Fruit fly (Drosophila melanogaster) whole organism, embryonic: ENCODE data around the gene CG10581.

Experiments used
- Adf1 ChIP-seq: fragments of 200-800 bp; sonication (Bioruptor generic); IDR thresholded peaks from 2 replicates; pipeline ENCODE4 v1.3.6; 2022; ENCODE audit warnings: missing biosample characterization, missing genetic modification characterization
- Blimp-1 ChIP-seq: fragments of 200-800 bp; sonication (Bioruptor generic); optimal IDR thresholded peaks from 3 replicates; lab custom pipeline; 2018; ENCODE audit warnings: missing biosample characterization, missing genetic modification characterization, mild to moderate bottlenecking, moderate library complexity, missing genetic modification reagents
- CG10147 ChIP-seq: fragments of 200-800 bp; sonication (Bioruptor generic); optimal IDR thresholded peaks from 2 replicates; lab custom pipeline; 2019; ENCODE audit warnings: missing biosample characterization, mild to moderate bottlenecking, missing genetic modification characterization, moderate library complexity
- CG10654 ChIP-seq: fragments of 200-800 bp; sonication (Bioruptor generic); optimal IDR thresholded peaks from 2 replicates; lab custom pipeline; 2016; ENCODE audit warnings: missing biosample characterization, missing genetic modification characterization
- CG10979 ChIP-seq: fragments of 200-800 bp; sonication (Bioruptor generic); optimal IDR thresholded peaks from 2 replicates; lab custom pipeline; 2018; ENCODE audit warnings: missing biosample characterization, mild to moderate bottlenecking, missing genetic modification characterization, moderate library complexity
- CG13296 ChIP-seq: fragments of 200-800 bp; sonication (Bioruptor generic); optimal IDR thresholded peaks from 3 replicates; lab custom pipeline; 2018; ENCODE audit warnings: missing biosample characterization, mild to moderate bottlenecking, missing genetic modification characterization
- CG14441 ChIP-seq: fragments of 200-800 bp; sonication (Bioruptor generic); IDR thresholded peaks from 2 replicates; pipeline ENCODE4 v1.3.6; 2022; ENCODE audit warnings: missing biosample characterization, missing genetic modification characterization
- CG14860 ChIP-seq: fragments of 200-800 bp; sonication (Bioruptor generic); IDR thresholded peaks from 3 replicates; pipeline ENCODE4 v1.3.6; 2022; ENCODE audit warnings: missing biosample characterization, missing genetic modification characterization; ENCODE audit not compliant: partially characterized antibody
- CG16813 ChIP-seq: fragments of 200-800 bp; sonication (Bioruptor generic); IDR thresholded peaks from 3 replicates; pipeline ENCODE4 v1.3.6; 2022; ENCODE audit warnings: missing biosample characterization, missing genetic modification characterization; ENCODE audit not compliant: partially characterized antibody
- CG17328 ChIP-seq: fragments of 200-800 bp; sonication (Bioruptor generic); IDR thresholded peaks from 2 replicates; pipeline ENCODE4 v1.3.6; 2022; ENCODE audit warnings: missing biosample characterization, missing genetic modification characterization
- CG2678 ChIP-seq: fragments of 200-800 bp; sonication (Bioruptor generic); optimal IDR thresholded peaks from 3 replicates; lab custom pipeline; 2019; ENCODE audit warnings: missing biosample characterization, mild to moderate bottlenecking, missing genetic modification characterization, moderate library complexity
- CG2712 ChIP-seq: fragments of 200-800 bp; optimal IDR thresholded peaks from 3 replicates; lab custom pipeline; 2019; ENCODE audit warnings: missing biosample characterization, mild to moderate bottlenecking, missing genetic modification characterization, moderate library complexity
- CG31441 ChIP-seq: fragments of 200-800 bp; sonication (Bioruptor generic); IDR thresholded peaks from 2 replicates; pipeline ENCODE4 v1.3.6; 2022; ENCODE audit warnings: missing biosample characterization, missing genetic modification characterization
- CG43689 ChIP-seq: fragments of 200-800 bp; sonication (Bioruptor generic); IDR thresholded peaks from 2 replicates; pipeline ENCODE4 v1.3.6; 2022; ENCODE audit warnings: missing biosample characterization, missing genetic modification characterization
- CG6254 ChIP-seq: fragments of 200-800 bp; sonication (Bioruptor generic); optimal IDR thresholded peaks from 3 replicates; lab custom pipeline; 2017; ENCODE audit warnings: mild to moderate bottlenecking, missing biosample characterization, missing genetic modification reagents, missing genetic modification characterization
- CG6654 ChIP-seq: fragments of 200-800 bp; sonication (Bioruptor generic); optimal IDR thresholded peaks from 2 replicates; lab custom pipeline; 2017; ENCODE audit warnings: missing biosample characterization, mild to moderate bottlenecking, missing genetic modification characterization
- CG6683 ChIP-seq: fragments of 200-800 bp; sonication (Bioruptor generic); optimal IDR thresholded peaks from 2 replicates; lab custom pipeline; 2017; ENCODE audit warnings: missing biosample characterization, mild to moderate bottlenecking, missing genetic modification characterization, missing genetic modification reagents
- CG8089 ChIP-seq: fragments of 200-800 bp; sonication (Bioruptor generic); optimal IDR thresholded peaks from 3 replicates; lab custom pipeline; 2016; ENCODE audit warnings: missing biosample characterization, missing genetic modification characterization
- CkIIα-i1 ChIP-seq: fragments of 200-800 bp; sonication (Bioruptor generic); IDR thresholded peaks from 2 replicates; pipeline ENCODE4 v1.3.6; 2022; ENCODE audit warnings: missing biosample characterization, missing genetic modification characterization
- Dip3 ChIP-seq: fragments of 200-800 bp; sonication (Bioruptor generic); optimal IDR thresholded peaks from 3 replicates; lab custom pipeline; 2016; ENCODE audit warnings: missing biosample characterization, missing genetic modification characterization
- E2f2 ChIP-seq: fragments of 200-800 bp; sonication (Bioruptor generic); IDR thresholded peaks from 2 replicates; pipeline ENCODE4 v1.3.6; 2022; ENCODE audit warnings: missing biosample characterization, missing genetic modification characterization
- Kr ChIP-seq: fragments of 200-800 bp; sonication (Bioruptor generic); optimal IDR thresholded peaks from 2 replicates; lab custom pipeline; 2017; ENCODE audit warnings: missing biosample characterization, mild to moderate bottlenecking, missing genetic modification characterization
- MTF-1 ChIP-seq: fragments of 200-800 bp; sonication (Bioruptor generic); optimal IDR thresholded peaks from 2 replicates; lab custom pipeline; 2018; ENCODE audit warnings: missing biosample characterization, mild to moderate bottlenecking, missing genetic modification characterization, borderline replicate concordance
- Med ChIP-seq: fragments of 200-800 bp; sonication (Bioruptor generic); peaks from one replicate; lab custom pipeline; 2016; ENCODE audit warnings: missing biosample characterization, missing genetic modification characterization, mild to moderate bottlenecking, inconsistent platforms, moderate library complexity
- NC2β ChIP-seq: fragments of 200-800 bp; sonication (Bioruptor generic); optimal IDR thresholded peaks from 2 replicates; lab custom pipeline; 2016; ENCODE audit warnings: missing biosample characterization, missing genetic modification characterization
- Neu2 ChIP-seq: fragments of 200-800 bp; sonication (Bioruptor generic); optimal IDR thresholded peaks from 3 replicates; lab custom pipeline; 2016; ENCODE audit warnings: missing biosample characterization, missing genetic modification characterization, borderline replicate concordance
- NfI ChIP-seq: fragments of 200-800 bp; sonication (Bioruptor generic); optimal IDR thresholded peaks from 3 replicates; lab custom pipeline; 2018; ENCODE audit warnings: missing biosample characterization, mild to moderate bottlenecking, missing genetic modification characterization, moderate library complexity
- Oli ChIP-seq: fragments of 200-800 bp; sonication (Bioruptor generic); optimal IDR thresholded peaks from 2 replicates; lab custom pipeline; 2018; ENCODE audit warnings: missing biosample characterization, mild to moderate bottlenecking, missing genetic modification characterization, moderate library complexity
- Stat92E ChIP-seq, 3 experiments: fragments of >200 bp in 2 of 3; fragments of 200-800 bp in 1 of 3; sonication (Bioruptor generic) in 1 of 3; optimal IDR thresholded peaks; 2 replicates each; lab custom pipeline; 2017 to 2019; ENCODE audit warnings: missing biosample characterization in 3 of 3, missing genetic modification characterization in 3 of 3, mild to moderate bottlenecking in 1 of 3, moderate library complexity in 1 of 3
- Xrp1 ChIP-seq: fragments of 200-800 bp; sonication (Bioruptor generic); IDR thresholded peaks from 2 replicates; pipeline ENCODE4 v1.3.6; 2022; ENCODE audit warnings: missing biosample characterization, missing genetic modification characterization
- YL-1 ChIP-seq: fragments of 200-800 bp; sonication (Bioruptor generic); optimal IDR thresholded peaks from 3 replicates; lab custom pipeline; 2017; ENCODE audit warnings: missing biosample characterization, mild to moderate bottlenecking, missing genetic modification characterization
- ash1 ChIP-seq: fragments of 200-800 bp; sonication (Bioruptor generic); optimal IDR thresholded peaks from 2 replicates; lab custom pipeline; 2018; ENCODE audit warnings: missing biosample characterization, mild to moderate bottlenecking, missing genetic modification characterization
- az2 ChIP-seq: fragments of 200-800 bp; sonication (Bioruptor generic); optimal IDR thresholded peaks from 3 replicates; lab custom pipeline; 2016; ENCODE audit warnings: missing biosample characterization, missing genetic modification characterization
- cas ChIP-seq: fragments of 200-800 bp; sonication (Bioruptor generic); IDR thresholded peaks from 2 replicates; pipeline ENCODE4 v1.3.6; 2022; ENCODE audit warnings: missing biosample characterization, missing genetic modification characterization
- danr ChIP-seq: fragments of 200-800 bp; sonication (Bioruptor generic); IDR thresholded peaks from 2 replicates; pipeline ENCODE4 v1.3.6; 2022; ENCODE audit warnings: missing biosample characterization, missing genetic modification characterization
- dm ChIP-seq: fragments of 200-800 bp; sonication (Bioruptor generic); optimal IDR thresholded peaks from 3 replicates; lab custom pipeline; 2016; ENCODE audit warnings: missing biosample characterization, missing genetic modification characterization
- en ChIP-seq: fragments of 200-800 bp; sonication (Bioruptor generic); optimal IDR thresholded peaks from 2 replicates; lab custom pipeline; 2016; ENCODE audit warnings: missing biosample characterization, missing genetic modification characterization
- gem ChIP-seq: fragments of 200-800 bp; sonication (Bioruptor generic); optimal IDR thresholded peaks from 2 replicates; lab custom pipeline; 2019; ENCODE audit warnings: missing biosample characterization, mild to moderate bottlenecking, missing genetic modification characterization, moderate library complexity
- gsb-n ChIP-seq: fragments of 200-800 bp; sonication (Bioruptor generic); optimal IDR thresholded peaks from 3 replicates; lab custom pipeline; 2018; ENCODE audit warnings: missing biosample characterization, mild to moderate bottlenecking, missing genetic modification characterization
- mld ChIP-seq: fragments of 200-800 bp; sonication (Bioruptor generic); IDR thresholded peaks from 3 replicates; pipeline ENCODE4 v1.3.6; 2022; ENCODE audit warnings: missing biosample characterization, missing genetic modification characterization; ENCODE audit not compliant: partially characterized antibody
- pb ChIP-seq: fragments of 200-800 bp; sonication (Bioruptor generic); optimal IDR thresholded peaks from 3 replicates; lab custom pipeline; 2016; ENCODE audit warnings: missing biosample characterization, missing genetic modification characterization
- ro ChIP-seq: fragments of 200-800 bp; sonication (Bioruptor generic); IDR thresholded peaks from 2 replicates; pipeline ENCODE4 v1.3.6; 2022; ENCODE audit warnings: missing biosample characterization, missing genetic modification characterization
- sens ChIP-seq: fragments of 200-800 bp; sonication (Bioruptor generic); peaks from one replicate; lab custom pipeline; 2016; ENCODE audit warnings: missing biosample characterization, missing genetic modification characterization
- stc ChIP-seq: fragments of 200-800 bp; sonication (Bioruptor generic); IDR thresholded peaks from 2 replicates; pipeline ENCODE4 v1.3.6; 2022; ENCODE audit warnings: missing biosample characterization, missing genetic modification characterization
- sug ChIP-seq: fragments of 200-800 bp; optimal IDR thresholded peaks from 2 replicates; lab custom pipeline; 2019; ENCODE audit warnings: missing biosample characterization, mild to moderate bottlenecking, missing genetic modification characterization, moderate library complexity
- tap ChIP-seq: fragments of 200-800 bp; optimal IDR thresholded peaks from 3 replicates; lab custom pipeline; 2019; ENCODE audit warnings: missing biosample characterization, mild to moderate bottlenecking, missing genetic modification characterization, moderate library complexity
- toy ChIP-seq: fragments of 200-800 bp; sonication (Bioruptor generic); IDR thresholded peaks from 2 replicates; pipeline ENCODE4 v1.3.6; 2022; ENCODE audit warnings: missing biosample characterization, missing genetic modification characterization
- trh ChIP-seq: fragments of 200-800 bp; sonication (Bioruptor generic); optimal IDR thresholded peaks from 2 replicates; lab custom pipeline; 2016; ENCODE audit warnings: missing biosample characterization, missing genetic modification characterization
- vfl ChIP-seq: fragments of 200-800 bp; sonication (Bioruptor generic); optimal IDR thresholded peaks from 2 replicates; lab custom pipeline; 2016; ENCODE audit warnings: missing biosample characterization, missing genetic modification characterization
- zen ChIP-seq: fragments of 200-800 bp; sonication (Bioruptor generic); optimal IDR thresholded peaks from 3 replicates; lab custom pipeline; 2018; ENCODE audit warnings: missing biosample characterization, mild to moderate bottlenecking, missing genetic modification characterization, moderate library complexity
- zf30C ChIP-seq: fragments of 200-800 bp; sonication (Bioruptor generic); optimal IDR thresholded peaks from 3 replicates; lab custom pipeline; 2018; ENCODE audit warnings: missing biosample characterization, mild to moderate bottlenecking, missing genetic modification characterization

The CG10581 gene

DNA sequence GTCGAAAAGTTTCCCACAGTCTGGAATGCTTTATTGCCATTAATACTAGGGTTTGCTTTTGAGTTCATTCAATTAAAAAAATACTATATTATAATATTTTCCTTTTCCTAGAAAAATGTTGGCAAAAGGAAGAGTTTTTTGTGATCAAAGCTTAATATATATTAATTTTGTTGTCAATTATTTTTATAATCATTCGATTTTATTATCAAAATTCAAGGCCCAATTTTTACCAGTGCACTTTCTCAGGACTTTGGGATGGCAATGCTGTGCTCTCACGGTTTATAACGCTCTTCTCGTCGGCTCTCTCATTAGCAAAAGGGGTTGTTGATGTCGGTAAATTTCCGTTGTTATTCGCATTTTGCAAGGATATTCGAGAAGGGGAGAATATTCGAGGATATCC lies 13.0 kb upstream of the CG10581 start (continued):
- no peak for TF ChIP-seq CG8089 (GFP tag; lab: Kevin White, UChicago)
- no peak for TF ChIP-seq toy (GFP tag; lab: Robert Waterston, UW)
- no peak for TF ChIP-seq en (GFP tag; lab: Kevin White, UChicago)
- TF ChIP-seq gsb-n = peak; percentile 61
- TF ChIP-seq dm (GFP tag; lab: Kevin White, UChicago) = no peak
- no peak for TF ChIP-seq MTF-1 (GFP tag; lab: Kevin White, UChicago)
- no peak for TF ChIP-seq YL-1 (GFP tag; lab: Kevin White, UChicago)
- no peak for TF ChIP-seq ro (GFP tag; lab: Robert Waterston, UW)
- TF ChIP-seq Oli (tag; lab: Kevin White, UChicago) = peak; percentile 28
- no peak for TF ChIP-seq CkIIα-i1 (GFP tag; lab: Robert Waterston, UW)
- TF ChIP-seq Adf1 (GFP tag; lab: Robert Waterston, UW) = no peak
- no peak for TF ChIP-seq NC2β (GFP tag; lab: Kevin White, UChicago)
- peak; percentile 58 for TF ChIP-seq az2 (GFP tag; lab: Kevin White, UChicago)
- no peak for TF ChIP-seq CG43689 (GFP tag; lab: Robert Waterston, UW)
- peak; percentile 74 for TF ChIP-seq CG10979 (tag; lab: Kevin White, UChicago)
- TF ChIP-seq NfI (GFP tag; lab: Kevin White, UChicago) = no peak
- peak; percentile 68 for TF ChIP-seq Xrp1 (GFP tag; lab: Robert Waterston, UW)
- peak; percentile 68 for TF ChIP-seq zen (tag; lab: Kevin White, UChicago)
- TF ChIP-seq Stat92E (GFP tag; optimal IDR thresholded peaks at IDR 0.05; lab: Kevin White, UChicago) = no peak
- no peak for TF ChIP-seq mld (GFP tag; lab: Robert Waterston, UW)
- TF ChIP-seq CG31441 (GFP tag; lab: Robert Waterston, UW) = peak; percentile 71
- no peak for TF ChIP-seq cas (GFP tag; lab: Robert Waterston, UW)
- TF ChIP-seq stc = peak; percentile 30; the same call in 1 of the 2 replicates
- no peak for TF ChIP-seq vfl (GFP tag; lab: Kevin White, UChicago)
- no peak for TF ChIP-seq CG16813 (GFP tag; lab: Robert Waterston, UW)
- TF ChIP-seq sug = no peak
- no peak for TF ChIP-seq E2f2
- TF ChIP-seq zf30C (GFP tag; lab: Kevin White, UChicago) = peak; percentile 97
- TF ChIP-seq ash1 = no peak
- no peak for TF ChIP-seq trh (GFP tag; lab: Kevin White, UChicago)
- no peak for TF ChIP-seq tap (tag; lab: Kevin White, UChicago)
- no peak for TF ChIP-seq CG14441 (GFP tag; lab: Robert Waterston, UW)
- TF ChIP-seq CG2712 (tag; lab: Kevin White, UChicago) = peak; percentile 77
- TF ChIP-seq CG2678 (tag; lab: Kevin White, UChicago) = peak; percentile 59
- TF ChIP-seq CG6654 (GFP tag; lab: Kevin White, UChicago) = no peak
- TF ChIP-seq CG10654 (GFP tag; lab: Kevin White, UChicago) = no peak
- peak; percentile 19 for TF ChIP-seq Kr (GFP tag; lab: Kevin White, UChicago)
- TF ChIP-seq gem (tag; lab: Kevin White, UChicago) = peak; percentile 78
- peak; percentile 13 for TF ChIP-seq CG13296 (GFP tag; lab: Kevin White, UChicago)
- peak; percentile 72 for TF ChIP-seq CG17328 (GFP tag; lab: Robert Waterston, UW)
- no peak for TF ChIP-seq Dip3 (GFP tag; lab: Kevin White, UChicago)
- TF ChIP-seq Med (GFP tag; lab: Kevin White, UChicago) = peak; percentile 45
- TF ChIP-seq pb (GFP tag; lab: Kevin White, UChicago) = no peak
- peak; percentile 14 for TF ChIP-seq CG6254 (GFP tag; lab: Kevin White, UChicago)
- peak; percentile 59 for TF ChIP-seq Blimp-1
- peak; percentile 11 for TF ChIP-seq CG10147
- TF ChIP-seq CG6683 (GFP tag; lab: Kevin White, UChicago) = no peak
- no peak for TF ChIP-seq Neu2
- no peak for TF ChIP-seq danr (GFP tag; lab: Robert Waterston, UW)
- TF ChIP-seq CG14860 (GFP tag; lab: Robert Waterston, UW) = no peak
- peak; percentile 89 for TF ChIP-seq sens
